Worm (Caenorhabditis elegans): Measurements from ENCODE around the gene srb-3.

DNA sequence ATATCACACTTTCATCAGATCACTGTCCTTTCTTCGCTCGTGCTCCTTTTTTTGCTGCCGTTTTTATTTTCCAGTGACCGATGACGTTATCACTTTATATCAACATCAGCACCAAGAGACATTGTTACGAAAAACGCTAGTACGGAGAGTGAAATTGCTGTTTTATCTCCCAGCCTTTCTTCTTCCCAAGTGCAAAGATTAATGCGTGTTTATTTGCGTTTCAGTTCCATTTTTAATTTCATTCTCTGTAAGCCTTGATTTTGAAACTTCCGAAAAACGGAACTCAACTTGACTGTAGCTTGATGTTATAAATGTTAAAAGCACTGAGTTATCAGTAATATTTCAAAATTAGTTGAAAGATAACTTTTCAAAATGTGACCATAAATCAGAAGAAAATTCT lies 20.2 kb upstream of the srb-3 start:
- no peak for TF ChIP-seq dmd-4 (tag; optimal IDR thresholded peaks at IDR 0.05)
- TF ChIP-seq R02D3.7 (tag; optimal IDR thresholded peaks at IDR 0.05) = no peak
- TF ChIP-seq nhr-6 (tag; optimal IDR thresholded peaks at IDR 0.05) = no peak
- TF ChIP-seq lin-39 (tag; optimal IDR thresholded peaks at IDR 0.05) = no peak
- no peak for TF ChIP-seq elt-3 (tag; optimal IDR thresholded peaks at IDR 0.05)
- TF ChIP-seq nhr-21 (tag; optimal IDR thresholded peaks at IDR 0.05) = no peak
- no peak for TF ChIP-seq ceh-82 (tag; optimal IDR thresholded peaks at IDR 0.05)
- no peak for TF ChIP-seq sem-4 (tag; optimal IDR thresholded peaks at IDR 0.05)
- no peak for TF ChIP-seq unc-39 (tag; optimal IDR thresholded peaks at IDR 0.05)
- TF ChIP-seq skn-1 (tag; optimal IDR thresholded peaks at IDR 0.05) = no peak
- TF ChIP-seq F13H6.1 (tag; optimal IDR thresholded peaks at IDR 0.05) = no peak
- no peak for TF ChIP-seq nhr-11 (tag; optimal IDR thresholded peaks at IDR 0.05)
- no peak for TF ChIP-seq C34F6.9 (tag; optimal IDR thresholded peaks at IDR 0.05)

Data from whole organism, L2 larva.